Worm (Caenorhabditis elegans): ENCODE data around the gene kin-5.

- no peak for TF ChIP-seq snpc-4 (tag; optimal IDR thresholded peaks at IDR 0.05)
- TF ChIP-seq lsy-2 (tag; optimal IDR thresholded peaks at IDR 0.05) = no peak
- no peak for TF ChIP-seq zag-1 (tag; optimal IDR thresholded peaks at IDR 0.05)
- no peak for TF ChIP-seq mef-2 (tag; optimal IDR thresholded peaks at IDR 0.05)
- no peak for TF ChIP-seq ztf-4 (tag; optimal IDR thresholded peaks at IDR 0.05)
- no peak for TF ChIP-seq aly-2 (tag; optimal IDR thresholded peaks at IDR 0.05)
- no peak for TF ChIP-seq nhr-71 (tag; optimal IDR thresholded peaks at IDR 0.05)
- no peak for TF ChIP-seq mdl-1 (tag; optimal IDR thresholded peaks at IDR 0.05)
- no peak for TF ChIP-seq skn-1 (tag; optimal IDR thresholded peaks at IDR 0.05)
- no peak for TF ChIP-seq nhr-11 (tag; optimal IDR thresholded peaks at IDR 0.05)
- TF ChIP-seq fos-1 (tag; optimal IDR thresholded peaks at IDR 0.05) = no peak
- no peak for TF ChIP-seq nhr-237 (tag; optimal IDR thresholded peaks at IDR 0.05)
Observed at ce11 chrIV:9924419-9924818, 44.6 kb downstream of the kin-5 start.

All from whole organism, L1 larva.